Worm (Caenorhabditis elegans) whole organism, young adult: ENCODE data around the gene Y57A10A.31.

Source experiments
- F10E7.11 ChIP-seq: sonication (generic microtip); optimal IDR thresholded peaks from 2 replicates; lab custom pipeline; 2017; ENCODE audit warnings: mild to moderate bottlenecking, missing genetic modification characterization, moderate library complexity, missing compliant biosample characterization
- F57A8.1 ChIP-seq: fragments of 200-800 bp; sonication (Bioruptor generic); optimal IDR thresholded peaks from 2 replicates; lab custom pipeline; 2018; ENCODE audit warnings: mild to moderate bottlenecking, missing genetic modification characterization, moderate library complexity, missing compliant biosample characterization
- K11D2.4 ChIP-seq: fragments of 200-800 bp; sonication (Bioruptor generic); IDR thresholded peaks from 2 replicates; pipeline ENCODE4 v1.3.6; 2022; ENCODE audit warnings: missing genetic modification reagents, missing genetic modification characterization, missing compliant biosample characterization
- ZK185.1 ChIP-seq: sonication (generic microtip); optimal IDR thresholded peaks from 2 replicates; lab custom pipeline; 2016; ENCODE audit warnings: mild to moderate bottlenecking, missing genetic modification characterization, missing compliant biosample characterization; ENCODE audit not compliant: poor library complexity, severe bottlenecking
- attf-5 ChIP-seq: fragments of 200-800 bp; sonication (Bioruptor generic); optimal IDR thresholded peaks from 2 replicates; lab custom pipeline; 2018; ENCODE audit warnings: mild to moderate bottlenecking, missing genetic modification characterization, missing compliant biosample characterization
- cebp-2 ChIP-seq: fragments of 200-800 bp; sonication (Bioruptor generic); IDR thresholded peaks from 2 replicates; pipeline ENCODE4 v1.3.6; 2022; ENCODE audit warnings: missing genetic modification characterization, missing compliant biosample characterization
- lin-35 ChIP-seq, 3 experiments: fragments of 150-350 bp in 2 of 3; sonication (generic microtip) in 1 of 3; optimal IDR thresholded peaks; 2 replicates each; lab custom pipeline; 2014 to 2018; ENCODE audit warnings: missing biosample characterization in 3 of 3, missing genetic modification characterization in 3 of 3, missing genetic modification reagents in 3 of 3
- nfya-1 ChIP-seq: sonication (generic microtip); optimal IDR thresholded peaks from 2 replicates; lab custom pipeline; 2017; ENCODE audit warnings: antibody characterized with exemption, missing compliant biosample characterization, missing genetic modification characterization, borderline replicate concordance; ENCODE audit not compliant: insufficient read depth
- rpc-1 ChIP-seq, 2 experiments: fragments of 150-350 bp in 1 of 2; sonication (generic microtip) in 1 of 2; optimal IDR thresholded peaks; 2 replicates each; lab custom pipeline; 2014 to 2018; ENCODE audit warnings: missing biosample characterization in 1 of 2, missing genetic modification characterization in 1 of 2, missing genetic modification reagents in 1 of 2, missing genotype in 1 of 2
- snpc-1.3 ChIP-seq: sonication (generic microtip); optimal IDR thresholded peaks from 2 replicates; lab custom pipeline; 2017; ENCODE audit warnings: missing genetic modification characterization, mild to moderate bottlenecking, missing compliant biosample characterization, antibody characterized with exemption, moderate library complexity, missing genotype, missing genetic modification reagents; ENCODE audit not compliant: insufficient read depth
- unc-130 ChIP-seq: sonication (generic microtip); optimal IDR thresholded peaks from 2 replicates; lab custom pipeline; 2016; ENCODE audit warnings: missing genetic modification reagents, missing genetic modification characterization, missing compliant biosample characterization
- unc-62 ChIP-seq: fragments of 150-350 bp; optimal IDR thresholded peaks from 2 replicates; lab custom pipeline; 2014; ENCODE audit warnings: missing biosample characterization, missing genetic modification reagents, missing genetic modification characterization

ce11 chrII:12260538-12260937 lies 28.6 kb upstream of the Y57A10A.31 start:
- TF ChIP-seq ZK185.1 (tag; lab: Kevin White, UChicago) (no peak), K11D2.4 (GFP tag; lab: Robert Waterston, UW) (no peak), unc-62 (GFP tag; lab: Kevin White, UChicago) (no peak), rpc-1 (optimal IDR thresholded peaks at IDR 0.05; lab: Kevin White, UChicago) (no peak), rpc-1 (tag; optimal IDR thresholded peaks at IDR 0.05; lab: Kevin White, UChicago) (no peak), cebp-2 (GFP tag; lab: Robert Waterston, UW) (no peak), lin-35 (GFP tag; optimal IDR thresholded peaks at IDR 0.05; lab: Kevin White, UChicago) (no peak), F57A8.1 (GFP tag; lab: Kevin White, UChicago) (no peak), unc-130 (GFP tag; lab: Kevin White, UChicago) (no peak), attf-5 (GFP tag; lab: Kevin White, UChicago) (no peak), snpc-1.3 (tag; lab: Kevin White, UChicago) (no peak), F10E7.11 (tag; lab: Kevin White, UChicago) (no peak), nfya-1 (no peak)
